Worm (Caenorhabditis elegans): Measurements from ENCODE around the gene rgr-1.
"Not testable (repeated sequence)": the region's sequence is repeated elsewhere in the genome, so short reads cannot be mapped to it uniquely, and the experiment has no call there.

rgr-1 gene

ce11 chrIII:9413340-9413739, 19.8 kb downstream of the rgr-1 start, which contains the start of gene T26G10.3:
Gene T26G10.3 (minus strand): TSS chrIII:9413440.
- TF ChIP-seq efl-1 (optimal IDR thresholded peaks at IDR 0.05) (no peak), efl-1 (GFP tag; optimal IDR thresholded peaks at IDR 0.05 in 1 of 2) (peak in 1 of 2 experiments; percentile 14), unc-130 (tag; optimal IDR thresholded peaks at IDR 0.05) (no peak)

- TF ChIP-seq mep-1, fkh-8, F16B12.6 (tag; optimal IDR thresholded peaks at IDR 0.05): not testable (repeated sequence)
Observed at ce11 chrIII:9420231-9420630, 26.7 kb downstream of the rgr-1 start, which contains the start of gene T26G10.4. Gene T26G10.4 (plus strand): TSS chrIII:9420531.

ce11 chrIII:9426301-9426700, 32.8 kb downstream of the rgr-1 start, which contains the start of gene T26G10.5:
Gene T26G10.5 (minus strand): TSS chrIII:9426401.
- TF ChIP-seq ceh-90 (tag; optimal IDR thresholded peaks at IDR 0.05) (no peak), nhr-11 (tag; optimal IDR thresholded peaks at IDR 0.05) (no peak), C34B4.2 (tag; optimal IDR thresholded peaks at IDR 0.05) (no peak), C04F5.9 (tag; optimal IDR thresholded peaks at IDR 0.05) (no peak), ceh-8 (GFP tag; optimal IDR thresholded peaks at IDR 0.05) (no peak), ama-1 (optimal IDR thresholded peaks at IDR 0.05) (no peak), F16B12.6 (tag; optimal IDR thresholded peaks at IDR 0.05) (no peak), pag-3 (tag; optimal IDR thresholded peaks at IDR 0.05; ENCODE audit: borderline replicate concordance, insufficient read depth) (no peak), grh-1 (GFP tag; IDR thresholded peaks at IDR 0.05) (no peak), nhr-77 (tag; optimal IDR thresholded peaks at IDR 0.05) (no peak), ceh-63 (GFP tag; optimal IDR thresholded peaks at IDR 0.05) (no peak), ceh-88 (GFP tag; IDR thresholded peaks at IDR 0.05) (no peak), lin-35 (GFP tag; optimal IDR thresholded peaks at IDR 0.05) (no peak), elt-2 (tag; optimal IDR thresholded peaks at IDR 0.05) (no peak), unc-62 (GFP tag; optimal IDR thresholded peaks at IDR 0.05) (no peak), ets-5 (GFP tag; IDR thresholded peaks at IDR 0.05) (no peak)

- TF ChIP-seq unc-62 (GFP tag; optimal IDR thresholded peaks at IDR 0.05) = no peak
- TF ChIP-seq efl-1 (optimal IDR thresholded peaks at IDR 0.05) = no peak
- peak in 1 of 2 experiments; percentile 12 for TF ChIP-seq efl-1 (GFP tag; optimal IDR thresholded peaks at IDR 0.05 in 1 of 2)
- TF ChIP-seq nhr-85 (tag) = peak; percentile 21
- no peak for TF ChIP-seq pax-3 (tag; optimal IDR thresholded peaks at IDR 0.05)
- no peak for TF ChIP-seq pqm-1 (tag; optimal IDR thresholded peaks at IDR 0.05)
Observed at ce11 chrIII:9433576-9434107, 40.1 kb downstream of the rgr-1 start, which contains the start of gene cpar-1. Gene cpar-1 (plus strand): TSS chrIII:9434057.

- TF ChIP-seq lin-13 (GFP tag; optimal IDR thresholded peaks at IDR 0.05) (no peak), efl-1 (optimal IDR thresholded peaks at IDR 0.05) (no peak), efl-1 (GFP tag; optimal IDR thresholded peaks at IDR 0.05 in 1 of 2) (no peak), mef-2 (tag; optimal IDR thresholded peaks at IDR 0.05) (no peak), isw-1 (GFP tag; IDR thresholded peaks at IDR 0.05) (no peak), dsc-1 (tag; optimal IDR thresholded peaks at IDR 0.05) (no peak), unc-86 (tag; optimal IDR thresholded peaks at IDR 0.05) (no peak), irx-1 (tag; optimal IDR thresholded peaks at IDR 0.05) (no peak), nhr-71 (tag; optimal IDR thresholded peaks at IDR 0.05) (no peak)
Observed at ce11 chrIII:9434999-9435398, 41.5 kb downstream of the rgr-1 start.

ce11 chrIII:9439399-9439798, 45.9 kb downstream of the rgr-1 start, which contains the start of gene F54C8.1:
Gene F54C8.1 (plus strand): TSS chrIII:9439699.
- no peak for TF ChIP-seq nhr-84 (tag; optimal IDR thresholded peaks at IDR 0.05)
- no peak for TF ChIP-seq sox-4 (tag; optimal IDR thresholded peaks at IDR 0.05)
- TF ChIP-seq lin-15B (tag; optimal IDR thresholded peaks at IDR 0.05) = no peak
- no peak for TF ChIP-seq elt-3 (tag; optimal IDR thresholded peaks at IDR 0.05)
- TF ChIP-seq Y116A8C.19 (tag; optimal IDR thresholded peaks at IDR 0.05; ENCODE audit: borderline replicate concordance) = no peak
- no peak for TF ChIP-seq lsy-2 (tag; optimal IDR thresholded peaks at IDR 0.05)
- TF ChIP-seq unc-98 (GFP tag; IDR thresholded peaks at IDR 0.05) = no peak
- no peak for TF ChIP-seq aha-1 (tag; optimal IDR thresholded peaks at IDR 0.05)
- TF ChIP-seq fkh-4 (tag; optimal IDR thresholded peaks at IDR 0.05; ENCODE audit: borderline replicate concordance) = no peak
- TF ChIP-seq nhr-12 (tag; optimal IDR thresholded peaks at IDR 0.05) = no peak
- no peak for TF ChIP-seq unc-86 (tag; optimal IDR thresholded peaks at IDR 0.05)
- TF ChIP-seq fkh-10 (GFP tag; optimal IDR thresholded peaks at IDR 0.05) = no peak
- TF ChIP-seq nhr-90 (tag; optimal IDR thresholded peaks at IDR 0.05; ENCODE audit: poor library complexity) = no peak
- TF ChIP-seq mep-1 (tag; optimal IDR thresholded peaks at IDR 0.05) = no peak
- TF ChIP-seq lir-3 (tag; optimal IDR thresholded peaks at IDR 0.05; ENCODE audit: poor library complexity) = no peak
